Worm (Caenorhabditis elegans) whole organism, late embryonic: ENCODE data around the gene Y59A8B.21.

Experiments used
- C08G9.2 ChIP-seq: sonication (generic microtip); optimal IDR thresholded peaks from 2 replicates; lab custom pipeline; 2016; ENCODE audit warnings: mild to moderate bottlenecking, missing genetic modification characterization, moderate library complexity, missing compliant biosample characterization
- F13H6.1 ChIP-seq: sonication (generic microtip); optimal IDR thresholded peaks from 2 replicates; lab custom pipeline; 2016; ENCODE audit warnings: missing genetic modification characterization, missing compliant biosample characterization
- K02D7.2 ChIP-seq: sonication (generic microtip); optimal IDR thresholded peaks from 2 replicates; lab custom pipeline; 2017; ENCODE audit warnings: mild to moderate bottlenecking, missing genetic modification characterization, missing compliant biosample characterization
- T23F11.4 ChIP-seq: fragments of 200-800 bp; sonication (Bioruptor generic); optimal IDR thresholded peaks from 2 replicates; lab custom pipeline; 2018; ENCODE audit warnings: mild to moderate bottlenecking, missing genetic modification characterization, missing compliant biosample characterization
- Y22D7AL.16 ChIP-seq: sonication (generic microtip); optimal IDR thresholded peaks from 2 replicates; lab custom pipeline; 2016; ENCODE audit warnings: missing genetic modification characterization, missing compliant biosample characterization
- ama-1 ChIP-seq: fragments of 150-350 bp; optimal IDR thresholded peaks from 2 replicates; lab custom pipeline; 2014
- ceh-14 ChIP-seq: sonication (generic microtip); optimal IDR thresholded peaks from 2 replicates; lab custom pipeline; 2016; ENCODE audit warnings: missing genotype, missing genetic modification characterization, missing compliant biosample characterization
- ceh-19 ChIP-seq: fragments of 200-800 bp; sonication (Bioruptor generic); optimal IDR thresholded peaks from 2 replicates; lab custom pipeline; 2018; ENCODE audit warnings: mild to moderate bottlenecking, missing genetic modification characterization, missing compliant biosample characterization
- ceh-2 ChIP-seq: sonication (generic microtip); optimal IDR thresholded peaks from 2 replicates; lab custom pipeline; 2016; ENCODE audit warnings: missing genotype, missing genetic modification characterization, missing compliant biosample characterization
- ceh-30 ChIP-seq: fragments of 150-350 bp; optimal IDR thresholded peaks from 2 replicates; lab custom pipeline; 2014; ENCODE audit warnings: missing biosample characterization, missing genetic modification characterization
- ceh-31 ChIP-seq: sonication (generic microtip); optimal IDR thresholded peaks from 2 replicates; lab custom pipeline; 2016; ENCODE audit warnings: missing genetic modification characterization, missing compliant biosample characterization
- ceh-48 ChIP-seq: sonication (generic microtip); optimal IDR thresholded peaks from 2 replicates; lab custom pipeline; 2016; ENCODE audit warnings: missing genetic modification characterization, inconsistent platforms, missing compliant biosample characterization
- ceh-6 ChIP-seq: fragments of 200-800 bp; sonication (Bioruptor generic); optimal IDR thresholded peaks from 2 replicates; lab custom pipeline; 2018; ENCODE audit warnings: mild to moderate bottlenecking, missing genetic modification characterization, missing compliant biosample characterization
- elt-2 ChIP-seq: sonication (generic microtip); optimal IDR thresholded peaks from 2 replicates; lab custom pipeline; 2016; ENCODE audit warnings: missing genetic modification reagents, missing genetic modification characterization, missing compliant biosample characterization
- elt-4 ChIP-seq: sonication (generic microtip); optimal IDR thresholded peaks from 2 replicates; lab custom pipeline; 2016; ENCODE audit warnings: missing genetic modification characterization, missing compliant biosample characterization
- eyg-1 ChIP-seq: sonication (generic microtip); optimal IDR thresholded peaks from 2 replicates; lab custom pipeline; 2016; ENCODE audit warnings: missing genotype, missing genetic modification characterization, missing compliant biosample characterization
- fax-1 ChIP-seq: sonication (generic microtip); optimal IDR thresholded peaks from 2 replicates; lab custom pipeline; 2016; ENCODE audit warnings: missing genotype, missing genetic modification characterization, missing compliant biosample characterization
- fkh-6 ChIP-seq: sonication (generic microtip); optimal IDR thresholded peaks from 2 replicates; lab custom pipeline; 2016; ENCODE audit warnings: missing genetic modification characterization, missing compliant biosample characterization
- hlh-30 ChIP-seq: sonication (generic microtip); optimal IDR thresholded peaks from 2 replicates; lab custom pipeline; 2017; ENCODE audit warnings: antibody characterized with exemption, missing genetic modification characterization, missing compliant biosample characterization; ENCODE audit not compliant: insufficient read depth
- madf-2 ChIP-seq: sonication (generic microtip); optimal IDR thresholded peaks from 2 replicates; lab custom pipeline; 2017; ENCODE audit warnings: missing genetic modification characterization, missing compliant biosample characterization
- nfya-1 ChIP-seq: sonication (generic microtip); optimal IDR thresholded peaks from 2 replicates; lab custom pipeline; 2017; ENCODE audit warnings: missing genetic modification characterization, mild to moderate bottlenecking, missing compliant biosample characterization, antibody characterized with exemption, moderate library complexity
- pha-4 ChIP-seq: fragments of 150-350 bp; optimal IDR thresholded peaks from 2 replicates; lab custom pipeline; 2018; ENCODE audit warnings: missing biosample characterization, missing genetic modification reagents, missing genetic modification characterization
- ref-2 ChIP-seq: sonication (generic microtip); optimal IDR thresholded peaks from 2 replicates; lab custom pipeline; 2016; ENCODE audit warnings: missing genetic modification characterization, missing compliant biosample characterization
- rnt-1 ChIP-seq: sonication (generic microtip); optimal IDR thresholded peaks from 2 replicates; lab custom pipeline; 2016; ENCODE audit warnings: missing genetic modification characterization, missing compliant biosample characterization
- syd-9 ChIP-seq: sonication (generic microtip); optimal IDR thresholded peaks from 2 replicates; lab custom pipeline; 2016; ENCODE audit warnings: mild to moderate bottlenecking, missing genetic modification characterization, moderate library complexity, missing compliant biosample characterization
- tbx-2 ChIP-seq: sonication (generic microtip); optimal IDR thresholded peaks from 2 replicates; lab custom pipeline; 2016; ENCODE audit warnings: missing genetic modification characterization, missing compliant biosample characterization
- tbx-7 ChIP-seq: sonication (generic microtip); optimal IDR thresholded peaks from 2 replicates; lab custom pipeline; 2016; ENCODE audit warnings: missing genotype, missing genetic modification characterization, missing compliant biosample characterization
- unc-3 ChIP-seq, 2 experiments: fragments of 200-800 bp in 1 of 2; sonication (Bioruptor generic) in 1 of 2; sonication (generic microtip) in 1 of 2; conservative IDR thresholded peaks in 1 of 2; optimal IDR thresholded peaks in 1 of 2; 2 replicates each; pipeline versions ENCODE4 v1.3.6 to Lab custom; 2016 to 2022; ENCODE audit warnings: missing compliant biosample characterization in 2 of 2, missing genetic modification characterization in 2 of 2, missing genetic modification reagents in 1 of 2
- unc-42 ChIP-seq: sonication (generic microtip); optimal IDR thresholded peaks from 2 replicates; lab custom pipeline; 2016; ENCODE audit warnings: missing genotype, missing genetic modification characterization, missing compliant biosample characterization
- unc-86 ChIP-seq: sonication (generic microtip); optimal IDR thresholded peaks from 2 replicates; lab custom pipeline; 2016; ENCODE audit warnings: missing genetic modification characterization, missing compliant biosample characterization
- zip-5 ChIP-seq: sonication (generic microtip); optimal IDR thresholded peaks from 2 replicates; lab custom pipeline; 2016; ENCODE audit warnings: missing genetic modification characterization, missing compliant biosample characterization
- ztf-16 ChIP-seq: sonication (generic microtip); optimal IDR thresholded peaks from 2 replicates; lab custom pipeline; 2017; ENCODE audit warnings: missing genetic modification characterization, missing compliant biosample characterization

Gene Y59A8B.21

ce11 chrV:17966747-17967146 is 19.3 kb upstream of the Y59A8B.21 start, which contains the start of gene gck-3 (continued):
- TF ChIP-seq fax-1 (tag; lab: Kevin White, UChicago): no peak

ce11 chrV:17978207-17978606 is 7.9 kb upstream of the Y59A8B.21 start:
- TF ChIP-seq elt-2: peak; percentile 52
- TF ChIP-seq tbx-7 (tag; lab: Kevin White, UChicago): no peak
- no peak for TF ChIP-seq ceh-31
- TF ChIP-seq K02D7.2 (tag; lab: Kevin White, UChicago): no peak
- no peak for TF ChIP-seq ceh-2 (tag; lab: Kevin White, UChicago)
- TF ChIP-seq ceh-6 (GFP tag; lab: Kevin White, UChicago): no peak
- TF ChIP-seq zip-5 (tag; lab: Kevin White, UChicago): no peak
- TF ChIP-seq, all 69 proteins: peak for 1

- TF ChIP-seq ztf-16 (tag; lab: Kevin White, UChicago) (no peak), ceh-30 (tag; lab: Kevin White, UChicago) (no peak), unc-3 (GFP tag; conservative IDR thresholded peaks at IDR 0.05; lab: Robert Waterston, UW) (no peak), unc-3 (tag; optimal IDR thresholded peaks at IDR 0.05; lab: Kevin White, UChicago) (no peak)
- TF ChIP-seq, all 69 proteins: peak for 0
Measured at ce11 chrV:17979789-17980188, 6.3 kb upstream of the Y59A8B.21 start, which contains the start of gene snx-6. TSS of gene snx-6 (minus strand) at chrV:17980082.

ce11 chrV:17981732-17982131 is 4.3 kb upstream of the Y59A8B.21 start:
- TF ChIP-seq ceh-48 (tag; lab: Kevin White, UChicago) (peak; percentile 79), ceh-6 (GFP tag; lab: Kevin White, UChicago) (no peak), nfya-1 (tag; lab: Kevin White, UChicago) (peak; percentile 28)
- TF ChIP-seq, all 69 proteins: peak for 2

ce11 chrV:17982935-17983334 is 3.1 kb upstream of the Y59A8B.21 start:
- no peak for TF ChIP-seq C08G9.2 (tag; lab: Kevin White, UChicago)
- no peak for TF ChIP-seq pha-4 (tag; lab: Kevin White, UChicago)
- TF ChIP-seq T23F11.4: no peak
- no peak for TF ChIP-seq Y22D7AL.16
- TF ChIP-seq madf-2 (tag; lab: Kevin White, UChicago): no peak
- no peak for TF ChIP-seq elt-2
- no peak for TF ChIP-seq ceh-2 (tag; lab: Kevin White, UChicago)
- no peak for TF ChIP-seq unc-86 (tag; lab: Kevin White, UChicago)

- TF ChIP-seq ama-1 (lab: Kevin White, UChicago) (no peak), nfya-1 (tag; lab: Kevin White, UChicago) (no peak), rnt-1 (no peak), ceh-14 (tag; lab: Kevin White, UChicago) (no peak), F13H6.1 (no peak), unc-42 (tag; lab: Kevin White, UChicago) (no peak), tbx-2 (tag; lab: Kevin White, UChicago) (no peak), fkh-6 (tag; lab: Kevin White, UChicago) (no peak), eyg-1 (no peak), ceh-31 (no peak), syd-9 (no peak), ceh-19 (GFP tag; lab: Kevin White, UChicago) (no peak), elt-4 (no peak)
Measured at ce11 chrV:18001268-18001667, 15.2 kb downstream of the Y59A8B.21 start, which contains the start of gene lon-8. TSS of gene lon-8 (minus strand) at chrV:18001368.

ce11 chrV:18003876-18004275 is 17.8 kb downstream of the Y59A8B.21 start:
- TF ChIP-seq hlh-30 (tag; lab: Kevin White, UChicago) (no peak), ref-2 (tag; lab: Kevin White, UChicago) (peak; percentile 4)
